Worm (Caenorhabditis elegans) whole organism, young adult: ENCODE data around the gene rpt-1.

Experiments used
- F52B5.7 ChIP-seq: sonication (generic microtip); optimal IDR thresholded peaks from 2 replicates; lab custom pipeline; 2016; ENCODE audit warnings: mild to moderate bottlenecking, missing genetic modification characterization, missing compliant biosample characterization
- ama-1 ChIP-seq, 3 experiments: fragments of 150-350 bp in 1 of 3; sonication (generic microtip) in 2 of 3; optimal IDR thresholded peaks; 2 replicates each; lab custom pipeline; 2014 to 2018; ENCODE audit warnings: missing biosample characterization in 2 of 3, missing genetic modification characterization in 2 of 3, missing genetic modification reagents in 2 of 3
- egrh-3 ChIP-seq: fragments of 200-800 bp; sonication (Bioruptor generic); IDR thresholded peaks from 2 replicates; pipeline ENCODE4 v1.3.6; 2022; ENCODE audit warnings: missing genetic modification reagents, missing genetic modification characterization, missing compliant biosample characterization
- nfya-1 ChIP-seq: sonication (generic microtip); optimal IDR thresholded peaks from 2 replicates; lab custom pipeline; 2017; ENCODE audit warnings: antibody characterized with exemption, missing compliant biosample characterization, missing genetic modification characterization, borderline replicate concordance; ENCODE audit not compliant: insufficient read depth
- tlf-1 ChIP-seq: fragments of 200-800 bp; sonication (Bioruptor generic); optimal IDR thresholded peaks from 2 replicates; lab custom pipeline; 2018; ENCODE audit warnings: mild to moderate bottlenecking, missing genetic modification characterization, missing compliant biosample characterization
- zfh-2 ChIP-seq: fragments of 200-800 bp; sonication (Bioruptor generic); conservative IDR thresholded peaks from 2 replicates; pipeline ENCODE4 v1.3.6; 2022; ENCODE audit warnings: missing genetic modification reagents, missing genetic modification characterization, missing compliant biosample characterization

DNA sequence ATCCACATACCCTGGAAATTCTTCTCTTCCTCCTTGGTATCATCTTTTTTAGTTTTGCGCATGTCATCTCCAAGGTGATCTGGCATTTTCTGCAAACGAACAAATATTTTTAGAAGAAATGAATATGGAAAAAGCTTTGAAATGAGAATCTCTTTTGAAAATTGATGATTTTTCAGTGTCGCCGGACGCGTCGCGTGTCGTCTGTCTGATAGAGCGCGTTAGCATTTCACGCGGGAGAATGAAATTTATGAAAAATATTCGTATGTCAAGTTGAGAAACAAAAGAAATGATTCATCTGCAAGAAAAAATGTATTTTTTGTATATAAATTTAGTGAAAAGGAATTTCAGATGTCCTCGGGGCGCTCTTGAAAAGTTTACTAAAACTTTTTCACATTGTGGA, at the start of gene rpt-1:
- TF ChIP-seq zfh-2 (GFP tag; lab: Robert Waterston, UW) (no peak), ama-1 (optimal IDR thresholded peaks at IDR 0.05; lab: Kevin White, UChicago) (no peak), ama-1 (GFP tag; optimal IDR thresholded peaks at IDR 0.05; lab: Kevin White, UChicago) (no peak), F52B5.7 (tag; lab: Kevin White, UChicago) (no peak), egrh-3 (no peak), nfya-1 (tag; lab: Kevin White, UChicago) (no peak), tlf-1 (GFP tag; lab: Kevin White, UChicago) (no peak)
